Fruit fly (Drosophila melanogaster) whole organism, wandering third instar larva: ENCODE results near the gene sif.

Source experiments
- CG9705 ChIP-seq: fragments of 200-800 bp; sonication (Bioruptor generic); optimal IDR thresholded peaks from 2 replicates; lab custom pipeline; 2018; ENCODE audit warnings: missing biosample characterization, mild to moderate bottlenecking, missing genetic modification characterization
- Dfd ChIP-seq: fragments of >200 bp; optimal IDR thresholded peaks from 2 replicates; lab custom pipeline; 2017; ENCODE audit warnings: missing biosample characterization, missing genetic modification characterization
- Hnf4 ChIP-seq: fragments of 200-800 bp; sonication (Bioruptor generic); optimal IDR thresholded peaks from 2 replicates; lab custom pipeline; 2016; ENCODE audit warnings: missing biosample characterization, mild to moderate bottlenecking, missing genetic modification characterization
- Hr78 ChIP-seq: fragments of >200 bp; optimal IDR thresholded peaks from 2 replicates; lab custom pipeline; 2017; ENCODE audit warnings: missing biosample characterization, missing genetic modification characterization
- Jra ChIP-seq: sonication (Bioruptor generic); optimal IDR thresholded peaks from 2 replicates; lab custom pipeline; 2016; ENCODE audit warnings: missing biosample characterization, missing genetic modification characterization
- Myc ChIP-seq: fragments of >200 bp; optimal IDR thresholded peaks from 2 replicates; lab custom pipeline; 2017
- dl ChIP-seq, 2 experiments: fragments of 175-275, 200-275 bp in 1 of 2; fragments of 200-275 bp in 1 of 2; sonication (Bioruptor generic); optimal IDR thresholded peaks; lab custom pipeline; 2018; ENCODE audit warnings: mild to moderate bottlenecking in 2 of 2, missing biosample characterization in 2 of 2, missing genetic modification characterization in 2 of 2, moderate library complexity in 2 of 2; ENCODE audit not compliant: partially characterized antibody in 2 of 2, insufficient read depth in 1 of 2
- dmrt93B ChIP-seq: fragments of 200-800 bp; sonication (Bioruptor generic); optimal IDR thresholded peaks from 2 replicates; lab custom pipeline; 2018; ENCODE audit warnings: missing biosample characterization, mild to moderate bottlenecking, missing genetic modification characterization
- foxo ChIP-seq, 2 experiments: fragments of 200-800 bp; sonication (Bioruptor generic); optimal IDR thresholded peaks; 2 replicates in 1 of 2; 3 replicates in 1 of 2; lab custom pipeline; 2016 to 2017; ENCODE audit warnings: missing biosample characterization in 2 of 2, missing genetic modification characterization in 2 of 2
- h ChIP-seq: fragments of 200-800 bp; sonication (Bioruptor generic); optimal IDR thresholded peaks from 3 replicates; lab custom pipeline; 2016; ENCODE audit warnings: missing biosample characterization, mild to moderate bottlenecking, missing genetic modification characterization
- psq ChIP-seq: fragments of 200-800 bp; sonication (Bioruptor generic); optimal IDR thresholded peaks from 3 replicates; lab custom pipeline; 2017; ENCODE audit warnings: missing biosample characterization, mild to moderate bottlenecking, missing genetic modification characterization, moderate library complexity
- rgr ChIP-seq: fragments of 200-800 bp; sonication (Bioruptor generic); optimal IDR thresholded peaks from 3 replicates; lab custom pipeline; 2016; ENCODE audit warnings: missing biosample characterization, mild to moderate bottlenecking, missing genetic modification characterization
- sv ChIP-seq: fragments of 200-800 bp; sonication (Bioruptor generic); optimal IDR thresholded peaks from 3 replicates; lab custom pipeline; 2016; ENCODE audit warnings: missing biosample characterization, missing genetic modification characterization
- woc ChIP-seq: sonication (Bioruptor generic); optimal IDR thresholded peaks from 2 replicates; lab custom pipeline; 2016; ENCODE audit warnings: missing biosample characterization, mild to moderate bottlenecking, missing genetic modification characterization

DNA sequence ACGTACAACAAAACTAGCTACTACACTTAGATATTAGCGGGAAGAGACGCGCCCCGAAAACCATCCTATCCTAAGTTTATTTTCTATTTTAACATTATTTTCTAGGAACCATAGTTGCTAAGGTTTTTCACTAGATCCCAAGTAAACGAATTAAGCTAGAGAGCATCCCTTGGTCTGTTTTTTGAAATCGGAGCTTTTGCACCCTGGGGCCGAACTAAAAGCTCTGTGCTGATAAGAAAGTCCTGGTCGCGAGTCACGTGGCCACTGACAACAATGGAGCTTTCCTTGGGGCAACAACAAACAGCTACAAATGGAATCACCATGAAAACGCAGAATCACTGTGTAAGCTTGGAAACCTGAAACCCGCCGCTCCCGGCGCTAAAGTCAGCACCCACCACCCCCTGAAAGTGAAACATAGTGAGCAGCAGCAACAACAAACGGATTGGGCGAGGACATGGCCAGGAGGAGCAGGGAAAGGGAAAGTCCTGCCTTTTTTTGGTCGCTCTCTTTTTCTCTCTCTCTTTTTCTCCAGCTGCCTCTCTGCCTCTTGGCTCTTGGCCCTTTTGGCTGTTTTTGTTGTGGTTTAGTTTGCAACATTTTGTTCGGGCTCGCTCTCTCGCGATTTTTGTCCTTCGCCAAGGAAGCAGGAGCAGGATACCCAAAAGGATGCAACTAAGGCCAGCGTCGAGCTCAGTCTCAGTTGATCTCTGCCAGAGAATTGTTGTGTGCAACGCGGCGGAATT lies at the start of gene sif:
- no peak for TF ChIP-seq Myc (lab: Kevin White, UChicago)
- no peak for TF ChIP-seq rgr (GFP tag; lab: Kevin White, UChicago)
- TF ChIP-seq woc (GFP tag; lab: Kevin White, UChicago) = no peak
- TF ChIP-seq sv (GFP tag; lab: Kevin White, UChicago) = no peak
- TF ChIP-seq foxo (GFP tag; optimal IDR thresholded peaks at IDR 0.05; lab: Kevin White, UChicago) = no peak
- no peak for TF ChIP-seq psq
- no peak for TF ChIP-seq CG9705 (GFP tag; lab: Kevin White, UChicago)
- TF ChIP-seq Dfd = no peak
- TF ChIP-seq h (GFP tag; lab: Kevin White, UChicago) = no peak
- TF ChIP-seq Jra (GFP tag; lab: Kevin White, UChicago) = no peak
- no peak for TF ChIP-seq dl (GFP tag; optimal IDR thresholded peaks at IDR 0.05; lab: Kevin White, UChicago; ENCODE audit: insufficient read depth in 1 of 2, partially characterized antibody in 2 of 2)
- no peak for TF ChIP-seq dmrt93B
- TF ChIP-seq Hnf4 (GFP tag; lab: Kevin White, UChicago) = no peak
- no peak for TF ChIP-seq Hr78 (GFP tag; lab: Kevin White, UChicago)
